Fruit fly (Drosophila melanogaster) whole organism, embryonic: Measurements from ENCODE around the gene Cyp313a1.

Experiments
- Adf1 ChIP-seq: fragments of 200-800 bp; sonication (Bioruptor generic); IDR thresholded peaks from 2 replicates; pipeline ENCODE4 v1.3.6; 2022; ENCODE audit warnings: missing biosample characterization, missing genetic modification characterization
- CG10209 ChIP-seq: fragments of 200-800 bp; sonication (Bioruptor generic); optimal IDR thresholded peaks from 3 replicates; lab custom pipeline; 2017; ENCODE audit warnings: missing biosample characterization, mild to moderate bottlenecking, missing genetic modification characterization, missing genetic modification reagents
- CG11723 ChIP-seq: fragments of 200-800 bp; sonication (Bioruptor generic); optimal IDR thresholded peaks from 2 replicates; lab custom pipeline; 2017; ENCODE audit warnings: missing biosample characterization, mild to moderate bottlenecking, missing genetic modification characterization
- CG13287 ChIP-seq: fragments of 200-800 bp; sonication (Bioruptor generic); IDR thresholded peaks from 2 replicates; pipeline ENCODE4 v1.3.6; 2022; ENCODE audit warnings: missing biosample characterization, missing genetic modification characterization; ENCODE audit not compliant: partially characterized antibody
- CG14710 ChIP-seq: fragments of 200-800 bp; sonication (Bioruptor generic); optimal IDR thresholded peaks from 3 replicates; lab custom pipeline; 2019; ENCODE audit warnings: missing biosample characterization, mild to moderate bottlenecking, missing genetic modification characterization, moderate library complexity
- CG16813 ChIP-seq: fragments of 200-800 bp; sonication (Bioruptor generic); IDR thresholded peaks from 3 replicates; pipeline ENCODE4 v1.3.6; 2022; ENCODE audit warnings: missing biosample characterization, missing genetic modification characterization; ENCODE audit not compliant: partially characterized antibody
- CG17359 ChIP-seq: fragments of 200-800 bp; sonication (Bioruptor generic); optimal IDR thresholded peaks from 3 replicates; lab custom pipeline; 2018; ENCODE audit warnings: missing biosample characterization, mild to moderate bottlenecking, missing genetic modification characterization, moderate library complexity
- CG30020 ChIP-seq: fragments of 200-800 bp; optimal IDR thresholded peaks from 2 replicates; lab custom pipeline; 2019; ENCODE audit warnings: missing biosample characterization, mild to moderate bottlenecking, missing genetic modification characterization, moderate library complexity
- CG3065 ChIP-seq: fragments of 200-800 bp; sonication (Bioruptor generic); optimal IDR thresholded peaks from 2 replicates; lab custom pipeline; 2016; ENCODE audit warnings: missing biosample characterization, missing genetic modification characterization
- CG31224 ChIP-seq: fragments of 200-800 bp; sonication (Bioruptor generic); IDR thresholded peaks from 2 replicates; pipeline ENCODE4 v1.3.6; 2022; ENCODE audit warnings: missing biosample characterization, missing genetic modification characterization
- CG33213 ChIP-seq: fragments of 200-800 bp; sonication (Bioruptor generic); optimal IDR thresholded peaks from 3 replicates; lab custom pipeline; 2016; ENCODE audit warnings: missing biosample characterization, missing genetic modification characterization
- CG4424 ChIP-seq: fragments of 200-800 bp; sonication (Bioruptor generic); optimal IDR thresholded peaks from 3 replicates; lab custom pipeline; 2016; ENCODE audit warnings: missing biosample characterization, missing genetic modification characterization
- CG5245 ChIP-seq: fragments of 200-800 bp; sonication (Bioruptor generic); optimal IDR thresholded peaks from 3 replicates; lab custom pipeline; 2016; ENCODE audit warnings: missing biosample characterization, missing genetic modification characterization
- CG7357 ChIP-seq: fragments of 200-800 bp; sonication (Bioruptor generic); IDR thresholded peaks from 3 replicates; pipeline ENCODE4 v1.3.6; 2022; ENCODE audit warnings: missing biosample characterization, missing genetic modification characterization
- CG7928 ChIP-seq: fragments of 200-800 bp; sonication (Bioruptor generic); optimal IDR thresholded peaks from 2 replicates; lab custom pipeline; 2017; ENCODE audit warnings: missing biosample characterization, mild to moderate bottlenecking, missing genetic modification characterization
- CG8359 ChIP-seq: fragments of 200-800 bp; sonication (Bioruptor generic); optimal IDR thresholded peaks from 2 replicates; lab custom pipeline; 2017; ENCODE audit warnings: missing biosample characterization, mild to moderate bottlenecking, missing genetic modification characterization, borderline replicate concordance
- CG8388 ChIP-seq: fragments of 200-800 bp; sonication (Bioruptor generic); optimal IDR thresholded peaks from 2 replicates; lab custom pipeline; 2019; ENCODE audit warnings: missing biosample characterization, mild to moderate bottlenecking, missing genetic modification characterization, moderate library complexity
- CG9797 ChIP-seq: fragments of 200-800 bp; sonication (Bioruptor generic); optimal IDR thresholded peaks from 3 replicates; lab custom pipeline; 2018; ENCODE audit warnings: missing biosample characterization, mild to moderate bottlenecking, missing genetic modification characterization
- CoRest ChIP-seq: fragments of 200-800 bp; sonication (Bioruptor generic); optimal IDR thresholded peaks from 3 replicates; lab custom pipeline; 2018; ENCODE audit warnings: missing biosample characterization, mild to moderate bottlenecking, missing genetic modification characterization, moderate library complexity
- D19A ChIP-seq: fragments of 200-800 bp; optimal IDR thresholded peaks from 3 replicates; lab custom pipeline; 2019; ENCODE audit warnings: missing biosample characterization, mild to moderate bottlenecking, missing genetic modification characterization, moderate library complexity
- Dp ChIP-seq: fragments of 200-800 bp; sonication (Bioruptor generic); optimal IDR thresholded peaks from 2 replicates; lab custom pipeline; 2018; ENCODE audit warnings: missing biosample characterization, mild to moderate bottlenecking, missing genetic modification characterization, moderate library complexity
- E2f2 ChIP-seq: fragments of 200-800 bp; sonication (Bioruptor generic); IDR thresholded peaks from 2 replicates; pipeline ENCODE4 v1.3.6; 2022; ENCODE audit warnings: missing biosample characterization, missing genetic modification characterization
- ERR ChIP-seq: fragments of 200-800 bp; sonication (Bioruptor generic); optimal IDR thresholded peaks from 2 replicates; lab custom pipeline; 2016; ENCODE audit warnings: missing biosample characterization, missing genetic modification characterization
- Fer2 ChIP-seq: fragments of 200-800 bp; sonication (Bioruptor generic); optimal IDR thresholded peaks from 2 replicates; lab custom pipeline; 2018; ENCODE audit warnings: missing biosample characterization, mild to moderate bottlenecking, missing genetic modification characterization, moderate library complexity
- H2.0 ChIP-seq: fragments of 200-800 bp; sonication (Bioruptor generic); IDR thresholded peaks from 2 replicates; pipeline ENCODE4 v1.3.6; 2022; ENCODE audit warnings: missing biosample characterization, missing genetic modification characterization
- Hsf ChIP-seq: fragments of 200-800 bp; sonication (Bioruptor generic); optimal IDR thresholded peaks from 3 replicates; lab custom pipeline; 2016; ENCODE audit warnings: missing biosample characterization, missing genetic modification characterization
- Kr ChIP-seq: fragments of 200-800 bp; sonication (Bioruptor generic); optimal IDR thresholded peaks from 2 replicates; lab custom pipeline; 2017; ENCODE audit warnings: missing biosample characterization, mild to moderate bottlenecking, missing genetic modification characterization
- Max ChIP-seq: fragments of 200-800 bp; sonication (Bioruptor generic); optimal IDR thresholded peaks from 2 replicates; lab custom pipeline; 2016; ENCODE audit warnings: missing biosample characterization, mild to moderate bottlenecking, missing genetic modification characterization
- Spps ChIP-seq: fragments of 200-800 bp; sonication (Bioruptor generic); optimal IDR thresholded peaks from 2 replicates; lab custom pipeline; 2018; ENCODE audit warnings: missing biosample characterization, mild to moderate bottlenecking, missing genetic modification characterization
- Sry-β ChIP-seq: fragments of 200-800 bp; sonication (Bioruptor generic); optimal IDR thresholded peaks from 2 replicates; lab custom pipeline; 2018; ENCODE audit warnings: missing biosample characterization, mild to moderate bottlenecking, missing genetic modification characterization, moderate library complexity
- Tbp ChIP-seq: fragments of >200 bp; optimal IDR thresholded peaks from 2 replicates; lab custom pipeline; 2018; ENCODE audit warnings: missing biosample characterization, missing genetic modification characterization
- aop ChIP-seq: fragments of 200-800 bp; sonication (Bioruptor generic); IDR thresholded peaks from 2 replicates; pipeline ENCODE4 v1.3.6; 2022; ENCODE audit warnings: missing biosample characterization, missing genetic modification characterization
- bcd ChIP-seq: fragments of 200-800 bp; sonication (Bioruptor generic); optimal IDR thresholded peaks from 2 replicates; lab custom pipeline; 2017; ENCODE audit warnings: missing biosample characterization, mild to moderate bottlenecking, missing genetic modification characterization
- crol ChIP-seq: fragments of 200-800 bp; sonication (Bioruptor generic); IDR thresholded peaks from 2 replicates; pipeline ENCODE4 v1.3.6; 2022; ENCODE audit warnings: missing biosample characterization, missing genetic modification characterization
- dpn ChIP-seq, 2 experiments: fragments of 200-800 bp; sonication (Bioruptor generic); optimal IDR thresholded peaks; 3 replicates each; lab custom pipeline; 2016; ENCODE audit warnings: missing biosample characterization in 2 of 2, missing genetic modification characterization in 2 of 2
- eve ChIP-seq, 2 experiments: fragments of >200 bp; optimal IDR thresholded peaks; 2 replicates each; lab custom pipeline; 2017; ENCODE audit warnings: missing biosample characterization in 2 of 2, missing genetic modification characterization in 2 of 2
- gfzf ChIP-seq: fragments of 200-800 bp; sonication (Bioruptor generic); optimal IDR thresholded peaks from 2 replicates; lab custom pipeline; 2016; ENCODE audit warnings: missing biosample characterization, mild to moderate bottlenecking, missing genetic modification characterization, moderate library complexity
- grau ChIP-seq: fragments of 200-800 bp; optimal IDR thresholded peaks from 3 replicates; lab custom pipeline; 2019; ENCODE audit warnings: missing biosample characterization, mild to moderate bottlenecking, missing genetic modification characterization, moderate library complexity
- kah ChIP-seq: fragments of 200-800 bp; sonication (Bioruptor generic); optimal IDR thresholded peaks from 2 replicates; lab custom pipeline; 2018; ENCODE audit warnings: missing biosample characterization, mild to moderate bottlenecking, missing genetic modification characterization
- kni ChIP-seq: fragments of 200-800 bp; sonication (Bioruptor generic); optimal IDR thresholded peaks from 3 replicates; lab custom pipeline; 2017; ENCODE audit warnings: mild to moderate bottlenecking, missing biosample characterization, missing genetic modification reagents, missing genetic modification characterization
- lab ChIP-seq: fragments of 200-800 bp; sonication (Bioruptor generic); optimal IDR thresholded peaks from 3 replicates; lab custom pipeline; 2017; ENCODE audit warnings: missing biosample characterization, missing genetic modification characterization, mild to moderate bottlenecking, moderate library complexity, missing genetic modification reagents
- maf-S ChIP-seq: fragments of 200-800 bp; sonication (Bioruptor generic); optimal IDR thresholded peaks from 2 replicates; lab custom pipeline; 2016; ENCODE audit warnings: missing biosample characterization, missing genetic modification characterization
- nau ChIP-seq: fragments of 200-800 bp; sonication (Bioruptor generic); optimal IDR thresholded peaks from 3 replicates; lab custom pipeline; 2017; ENCODE audit warnings: missing biosample characterization, mild to moderate bottlenecking, missing genetic modification characterization, missing genetic modification reagents
- p53 ChIP-seq: fragments of 200-800 bp; sonication (Bioruptor generic); optimal IDR thresholded peaks from 2 replicates; lab custom pipeline; 2016; ENCODE audit warnings: missing biosample characterization, missing genetic modification characterization
- pan ChIP-seq, 4 experiments: fragments of >200 bp in 3 of 4; fragments of 200-800 bp in 1 of 4; sonication (Bioruptor generic) in 1 of 4; optimal IDR thresholded peaks in 3 of 4; IDR thresholded peaks in 1 of 4; 2 replicates each; pipeline versions ENCODE4 v1.3.6 to Lab custom; 2017 to 2022; ENCODE audit warnings: missing biosample characterization in 2 of 4, missing genetic modification characterization in 2 of 4, mixed read lengths in 1 of 4
- peb ChIP-seq: fragments of 200-800 bp; sonication (Bioruptor generic); IDR thresholded peaks from 2 replicates; pipeline ENCODE4 v1.3.6; 2022; ENCODE audit warnings: missing biosample characterization, missing genetic modification characterization
- ro ChIP-seq: fragments of 200-800 bp; sonication (Bioruptor generic); IDR thresholded peaks from 2 replicates; pipeline ENCODE4 v1.3.6; 2022; ENCODE audit warnings: missing biosample characterization, missing genetic modification characterization
- run ChIP-seq: fragments of 200-800 bp; sonication (Bioruptor generic); optimal IDR thresholded peaks from 3 replicates; lab custom pipeline; 2018; ENCODE audit warnings: missing biosample characterization, mild to moderate bottlenecking, missing genetic modification characterization
- sr ChIP-seq: fragments of 200-800 bp; sonication (Bioruptor generic); IDR thresholded peaks from 3 replicates; pipeline ENCODE4 v1.3.6; 2022; ENCODE audit warnings: missing biosample characterization, missing genetic modification characterization
- zfh1 ChIP-seq: fragments of 200-800 bp; sonication (Bioruptor generic); IDR thresholded peaks from 3 replicates; pipeline ENCODE4 v1.3.6; 2022; ENCODE audit warnings: missing biosample characterization, missing genetic modification characterization

Gene Cyp313a1

dm6 chr3R:14476273-14476672 lies 44.6 kb upstream of the Cyp313a1 start (continued):
- TF ChIP-seq lab (peak; percentile 85), Hsf (peak; percentile 43), eve (GFP tag; optimal IDR thresholded peaks at IDR 0.05; lab: Kevin White, UChicago) (no peak), run (tag; lab: Kevin White, UChicago) (peak; percentile 8), sr (GFP tag; lab: Robert Waterston, UW) (peak; percentile 58; the same call in 1 of the 3 replicates), maf-S (peak; percentile 41), Max (GFP tag; lab: Kevin White, UChicago) (no peak), ro (GFP tag; lab: Robert Waterston, UW) (0 out of 2 replicates have a peak, but pooled peaks have one; percentile 27), CG13287 (GFP tag; lab: Robert Waterston, UW) (no peak), dpn (GFP tag; optimal IDR thresholded peaks at IDR 0.05; lab: Kevin White, UChicago) (peak; percentile 66 to 76), Fer2 (tag; lab: Kevin White, UChicago) (no peak), CG14710 (tag; lab: Kevin White, UChicago) (no peak), Sry-β (no peak), D19A (tag; lab: Kevin White, UChicago) (peak; percentile 44), p53 (GFP tag; lab: Kevin White, UChicago) (peak; percentile 34), aop (no peak), CG8388 (GFP tag; lab: Kevin White, UChicago) (peak; percentile 37), CG7357 (GFP tag; lab: Robert Waterston, UW) (peak; percentile 52; the same call in 1 of the 3 replicates), CG5245 (GFP tag; lab: Kevin White, UChicago) (peak; percentile 46), H2.0 (GFP tag; lab: Robert Waterston, UW) (peak; percentile 76), Tbp (GFP tag; lab: Kevin White, UChicago) (no peak), Spps (tag; lab: Kevin White, UChicago) (no peak), CG7928 (GFP tag; lab: Kevin White, UChicago) (peak; percentile 12), nau (GFP tag; lab: Kevin White, UChicago) (peak; percentile 61), bcd (peak; percentile 57), Kr (no peak), kni (GFP tag; lab: Kevin White, UChicago) (no peak), CG9797 (GFP tag; lab: Kevin White, UChicago) (no peak), CG31224 (GFP tag; lab: Robert Waterston, UW) (0 out of 2 replicates have a peak, but pooled peaks have one; percentile 30), CG11723 (no peak), CG4424 (peak; percentile 67), CG16813 (GFP tag; lab: Robert Waterston, UW) (no peak), E2f2 (GFP tag; lab: Robert Waterston, UW) (peak; percentile 56), peb (GFP tag; lab: Robert Waterston, UW) (peak; percentile 31; the same call in 1 of the 2 replicates), CG17359 (peak; percentile 85), CG30020 (no peak), gfzf (GFP tag; lab: Kevin White, UChicago) (no peak), CoRest (peak; percentile 59), crol (no peak), CG8359 (GFP tag; lab: Kevin White, UChicago) (no peak), ERR (GFP tag; lab: Kevin White, UChicago) (no peak), kah (peak; percentile 28), pan (optimal IDR thresholded peaks at IDR 0.05; lab: Kevin White, UChicago) (no peak), pan (GFP tag; optimal IDR thresholded peaks at IDR 0.05 in 1 of 2, IDR thresholded peaks at IDR 0.05 in 1 of 2) (peak in 1 of 2 experiments; percentile 81), CG33213 (GFP tag; lab: Kevin White, UChicago) (peak; percentile 50), zfh1 (GFP tag; lab: Robert Waterston, UW) (peak; percentile 68), CG10209 (GFP tag; lab: Kevin White, UChicago) (peak; percentile 46), grau (tag; lab: Kevin White, UChicago) (peak; percentile 66), CG3065 (GFP tag; lab: Kevin White, UChicago) (peak; percentile 4), Adf1 (GFP tag; lab: Robert Waterston, UW) (no peak), Dp (no peak)
